Fruit fly (Drosophila melanogaster) whole organism, embryonic: ENCODE measurements around the gene Rtc1.

Experiments
- Bgb ChIP-seq: fragments of 200-800 bp; sonication (Bioruptor generic); IDR thresholded peaks from 2 replicates; pipeline ENCODE4 v1.3.6; 2022; ENCODE audit warnings: missing biosample characterization, missing genetic modification characterization; ENCODE audit not compliant: partially characterized antibody
- CG10147 ChIP-seq: fragments of 200-800 bp; sonication (Bioruptor generic); optimal IDR thresholded peaks from 2 replicates; lab custom pipeline; 2019; ENCODE audit warnings: missing biosample characterization, mild to moderate bottlenecking, missing genetic modification characterization, moderate library complexity
- CG10267 ChIP-seq: fragments of 200-800 bp; sonication (Bioruptor generic); optimal IDR thresholded peaks from 2 replicates; lab custom pipeline; 2018; ENCODE audit warnings: missing biosample characterization, mild to moderate bottlenecking, missing genetic modification characterization, moderate library complexity
- CG10321 ChIP-seq: fragments of 200-800 bp; sonication (Bioruptor generic); IDR thresholded peaks from 2 replicates; pipeline ENCODE4 v1.3.6; 2022; ENCODE audit warnings: missing biosample characterization, missing genetic modification characterization
- CG10979 ChIP-seq: fragments of 200-800 bp; sonication (Bioruptor generic); optimal IDR thresholded peaks from 2 replicates; lab custom pipeline; 2018; ENCODE audit warnings: missing biosample characterization, mild to moderate bottlenecking, missing genetic modification characterization, moderate library complexity
- CG16813 ChIP-seq: fragments of 200-800 bp; sonication (Bioruptor generic); IDR thresholded peaks from 3 replicates; pipeline ENCODE4 v1.3.6; 2022; ENCODE audit warnings: missing biosample characterization, missing genetic modification characterization; ENCODE audit not compliant: partially characterized antibody
- CG17802 ChIP-seq: fragments of 200-800 bp; sonication (Bioruptor generic); optimal IDR thresholded peaks from 2 replicates; lab custom pipeline; 2018; ENCODE audit warnings: missing biosample characterization, mild to moderate bottlenecking, missing genetic modification characterization, moderate library complexity
- CG1792 ChIP-seq: fragments of 200-800 bp; sonication (Bioruptor generic); optimal IDR thresholded peaks from 2 replicates; lab custom pipeline; 2016; ENCODE audit warnings: missing biosample characterization, missing genetic modification characterization
- CG2116 ChIP-seq: fragments of 200-800 bp; sonication (Bioruptor generic); optimal IDR thresholded peaks from 3 replicates; lab custom pipeline; 2018; ENCODE audit warnings: missing biosample characterization, mild to moderate bottlenecking, missing genetic modification characterization
- CG2199 ChIP-seq: fragments of 200-800 bp; sonication (Bioruptor generic); IDR thresholded peaks from 3 replicates; pipeline ENCODE4 v1.3.6; 2022; ENCODE audit warnings: missing biosample characterization, missing genetic modification characterization
- CG30403 ChIP-seq: fragments of 200-800 bp; sonication (Bioruptor generic); optimal IDR thresholded peaks from 3 replicates; lab custom pipeline; 2016; ENCODE audit warnings: missing biosample characterization, missing genetic modification characterization
- CG31365 ChIP-seq: fragments of 200-800 bp; sonication (Bioruptor generic); optimal IDR thresholded peaks from 2 replicates; lab custom pipeline; 2018; ENCODE audit warnings: missing biosample characterization, mild to moderate bottlenecking, missing genetic modification characterization
- CG31441 ChIP-seq: fragments of 200-800 bp; sonication (Bioruptor generic); IDR thresholded peaks from 2 replicates; pipeline ENCODE4 v1.3.6; 2022; ENCODE audit warnings: missing biosample characterization, missing genetic modification characterization
- CG33213 ChIP-seq: fragments of 200-800 bp; sonication (Bioruptor generic); optimal IDR thresholded peaks from 3 replicates; lab custom pipeline; 2016; ENCODE audit warnings: missing biosample characterization, missing genetic modification characterization
- CG3407 ChIP-seq: fragments of 200-800 bp; sonication (Bioruptor generic); optimal IDR thresholded peaks from 2 replicates; lab custom pipeline; 2018; ENCODE audit warnings: missing biosample characterization, mild to moderate bottlenecking, missing genetic modification characterization
- CG3838 ChIP-seq: fragments of 200-800 bp; sonication (Bioruptor generic); optimal IDR thresholded peaks from 3 replicates; lab custom pipeline; 2016; ENCODE audit warnings: missing biosample characterization, missing genetic modification characterization
- CG4404 ChIP-seq: fragments of 200-800 bp; sonication (Bioruptor generic); IDR thresholded peaks from 2 replicates; pipeline ENCODE4 v1.3.6; 2022; ENCODE audit warnings: missing biosample characterization, missing genetic modification characterization
- CG9727 ChIP-seq: fragments of 200-800 bp; sonication (Bioruptor generic); optimal IDR thresholded peaks from 3 replicates; lab custom pipeline; 2017; ENCODE audit warnings: missing biosample characterization, mild to moderate bottlenecking, missing genetic modification characterization
- CHES-1-like ChIP-seq: fragments of 200-800 bp; sonication (Bioruptor generic); optimal IDR thresholded peaks from 2 replicates; lab custom pipeline; 2016; ENCODE audit warnings: missing biosample characterization, missing genetic modification characterization
- CrebB ChIP-seq: fragments of 200-800 bp; sonication (Bioruptor generic); optimal IDR thresholded peaks from 3 replicates; lab custom pipeline; 2018; ENCODE audit warnings: missing biosample characterization, mild to moderate bottlenecking, missing genetic modification characterization
- Dll ChIP-seq: fragments of 200-800 bp; sonication (Bioruptor generic); IDR thresholded peaks from 4 replicates; pipeline ENCODE4 v1.3.6; 2022; ENCODE audit warnings: missing biosample characterization, missing genetic modification characterization; ENCODE audit not compliant: partially characterized antibody
- ERR ChIP-seq: fragments of 200-800 bp; sonication (Bioruptor generic); optimal IDR thresholded peaks from 2 replicates; lab custom pipeline; 2016; ENCODE audit warnings: missing biosample characterization, missing genetic modification characterization
- Ets97D ChIP-seq: fragments of 200-800 bp; sonication (Bioruptor generic); optimal IDR thresholded peaks from 3 replicates; lab custom pipeline; 2016; ENCODE audit warnings: missing biosample characterization, missing genetic modification characterization
- H2.0 ChIP-seq: fragments of 200-800 bp; sonication (Bioruptor generic); IDR thresholded peaks from 2 replicates; pipeline ENCODE4 v1.3.6; 2022; ENCODE audit warnings: missing biosample characterization, missing genetic modification characterization
- HLH4C ChIP-seq: fragments of 200-800 bp; sonication (Bioruptor generic); IDR thresholded peaks from 3 replicates; pipeline ENCODE4 v1.3.6; 2022; ENCODE audit warnings: missing biosample characterization, missing genetic modification characterization; ENCODE audit not compliant: partially characterized antibody
- Hand ChIP-seq: fragments of 200-800 bp; sonication (Bioruptor generic); optimal IDR thresholded peaks from 2 replicates; lab custom pipeline; 2017; ENCODE audit warnings: mild to moderate bottlenecking, missing biosample characterization, missing genetic modification reagents, missing genetic modification characterization
- Myb ChIP-seq: fragments of 200-800 bp; sonication (Bioruptor generic); optimal IDR thresholded peaks from 2 replicates; lab custom pipeline; 2016; ENCODE audit warnings: missing biosample characterization, missing genetic modification characterization
- NK7.1 ChIP-seq: fragments of 200-800 bp; sonication (Bioruptor generic); optimal IDR thresholded peaks from 3 replicates; lab custom pipeline; 2016; ENCODE audit warnings: missing biosample characterization, missing genetic modification characterization
- Nf-YA ChIP-seq: fragments of 200-800 bp; sonication (Bioruptor generic); IDR thresholded peaks from 2 replicates; pipeline ENCODE4 v1.3.6; 2022; ENCODE audit warnings: missing biosample characterization, missing genetic modification characterization
- Nf-YC ChIP-seq: fragments of 200-800 bp; optimal IDR thresholded peaks from 3 replicates; lab custom pipeline; 2019; ENCODE audit warnings: missing biosample characterization, mild to moderate bottlenecking, missing genetic modification characterization, moderate library complexity
- Scr ChIP-seq: fragments of 200-800 bp; sonication (Bioruptor generic); IDR thresholded peaks from 2 replicates; pipeline ENCODE4 v1.3.6; 2022; ENCODE audit warnings: missing biosample characterization, missing genetic modification characterization; ENCODE audit not compliant: partially characterized antibody
- Sry-β ChIP-seq: fragments of 200-800 bp; sonication (Bioruptor generic); optimal IDR thresholded peaks from 2 replicates; lab custom pipeline; 2018; ENCODE audit warnings: missing biosample characterization, mild to moderate bottlenecking, missing genetic modification characterization, moderate library complexity
- Sry-δ ChIP-seq: fragments of 200-800 bp; sonication (Bioruptor generic); optimal IDR thresholded peaks from 2 replicates; lab custom pipeline; 2016; ENCODE audit warnings: missing biosample characterization, missing genetic modification characterization
- amos ChIP-seq: fragments of 200-800 bp; sonication (Bioruptor generic); IDR thresholded peaks from 2 replicates; pipeline ENCODE4 v1.3.6; 2022; ENCODE audit warnings: missing biosample characterization, missing genetic modification characterization; ENCODE audit not compliant: partially characterized antibody
- ato ChIP-seq: fragments of 200-800 bp; sonication (Bioruptor generic); IDR thresholded peaks from 2 replicates; pipeline ENCODE4 v1.3.6; 2022; ENCODE audit warnings: missing biosample characterization, missing genetic modification characterization; ENCODE audit not compliant: partially characterized antibody
- cas ChIP-seq: fragments of 200-800 bp; sonication (Bioruptor generic); IDR thresholded peaks from 2 replicates; pipeline ENCODE4 v1.3.6; 2022; ENCODE audit warnings: missing biosample characterization, missing genetic modification characterization
- emc ChIP-seq: fragments of 200-800 bp; sonication (Bioruptor generic); optimal IDR thresholded peaks from 2 replicates; lab custom pipeline; 2016; ENCODE audit warnings: missing biosample characterization, missing genetic modification characterization
- fru ChIP-seq: fragments of >200 bp; optimal IDR thresholded peaks from 2 replicates; lab custom pipeline; 2017
- fu2 ChIP-seq: fragments of 200-800 bp; sonication (Bioruptor generic); optimal IDR thresholded peaks from 2 replicates; lab custom pipeline; 2016; ENCODE audit warnings: missing biosample characterization, missing genetic modification characterization
- gsb ChIP-seq: fragments of 200-800 bp; sonication (Bioruptor generic); IDR thresholded peaks from 2 replicates; pipeline ENCODE4 v1.3.6; 2022; ENCODE audit warnings: missing biosample characterization, missing genetic modification characterization
- lmd ChIP-seq: fragments of 200-800 bp; sonication (Bioruptor generic); IDR thresholded peaks from 2 replicates; pipeline ENCODE4 v1.3.6; 2022; ENCODE audit warnings: missing biosample characterization, missing genetic modification characterization
- luna ChIP-seq: fragments of 200-800 bp; sonication (Bioruptor generic); optimal IDR thresholded peaks from 2 replicates; lab custom pipeline; 2016; ENCODE audit warnings: missing biosample characterization, missing genetic modification characterization
- otp ChIP-seq: fragments of 200-800 bp; sonication (Bioruptor generic); IDR thresholded peaks from 3 replicates; pipeline ENCODE4, ENCODE4 v1.3.6; 2022; ENCODE audit warnings: missing biosample characterization, missing genetic modification characterization
- pfk ChIP-seq: fragments of 200-800 bp; sonication (Bioruptor generic); optimal IDR thresholded peaks from 2 replicates; lab custom pipeline; 2018; ENCODE audit warnings: missing biosample characterization, mild to moderate bottlenecking, missing genetic modification characterization, moderate library complexity
- pzg ChIP-seq: fragments of 200-800 bp; sonication (Bioruptor generic); optimal IDR thresholded peaks from 3 replicates; lab custom pipeline; 2018; ENCODE audit warnings: missing biosample characterization, mild to moderate bottlenecking, missing genetic modification characterization, moderate library complexity
- run ChIP-seq: fragments of 200-800 bp; sonication (Bioruptor generic); optimal IDR thresholded peaks from 3 replicates; lab custom pipeline; 2018; ENCODE audit warnings: missing biosample characterization, mild to moderate bottlenecking, missing genetic modification characterization
- slbo ChIP-seq: fragments of 200-800 bp; sonication (Bioruptor generic); IDR thresholded peaks from 2 replicates; pipeline ENCODE4 v1.3.6; 2022; ENCODE audit warnings: missing biosample characterization, missing genetic modification characterization
- unc-4 ChIP-seq: fragments of 200-800 bp; sonication (Bioruptor generic); IDR thresholded peaks from 2 replicates; pipeline ENCODE4 v1.3.6; 2022; ENCODE audit warnings: missing biosample characterization, missing genetic modification characterization; ENCODE audit not compliant: partially characterized antibody
- usp ChIP-seq: fragments of >200 bp; optimal IDR thresholded peaks from 2 replicates; lab custom pipeline; 2017; ENCODE audit warnings: missing biosample characterization, missing genetic modification characterization
- vnd ChIP-seq: fragments of 200-800 bp; sonication (Bioruptor generic); IDR thresholded peaks from 3 replicates; pipeline ENCODE4 v1.3.6; 2022; ENCODE audit warnings: missing biosample characterization, missing genetic modification characterization; ENCODE audit not compliant: partially characterized antibody
- wdn ChIP-seq: fragments of 200-800 bp; sonication (Bioruptor generic); IDR thresholded peaks from 2 replicates; pipeline ENCODE4 v1.3.6; 2022; ENCODE audit warnings: missing biosample characterization, missing genetic modification characterization

Gene Rtc1

DNA sequence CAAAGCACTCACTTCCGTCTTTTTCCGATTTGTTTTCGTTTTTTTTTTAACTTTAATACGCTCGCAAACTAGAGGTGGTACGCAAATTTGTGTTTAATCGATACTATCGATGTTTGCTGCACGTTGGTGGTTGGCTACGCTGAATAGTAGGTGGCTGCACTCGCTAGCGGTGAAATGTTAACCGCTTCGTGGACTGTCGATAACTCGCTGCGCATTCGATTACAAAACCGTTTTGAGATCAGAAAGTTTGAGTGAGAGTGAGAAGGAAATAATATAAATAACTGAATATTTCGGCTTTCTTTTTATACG, 20.9 kb upstream of the Rtc1 start, which contains the start of gene g (continued):
- no peak for TF ChIP-seq CG9727 (GFP tag; lab: Kevin White, UChicago)
- no peak for TF ChIP-seq luna (GFP tag; lab: Kevin White, UChicago)
- no peak for TF ChIP-seq CG31365 (tag; lab: Kevin White, UChicago)
- no peak for TF ChIP-seq CG3407 (GFP tag; lab: Kevin White, UChicago)
- no peak for TF ChIP-seq lmd (GFP tag; lab: Robert Waterston, UW)
- TF ChIP-seq pzg = peak; percentile 89
- TF ChIP-seq CG10321 (GFP tag; lab: Robert Waterston, UW) = no peak
- no peak for TF ChIP-seq CrebB (tag; lab: Kevin White, UChicago)
- TF ChIP-seq H2.0 (GFP tag; lab: Robert Waterston, UW) = no peak
- TF ChIP-seq HLH4C (GFP tag; lab: Robert Waterston, UW) = peak; percentile 84
- peak; percentile 95 for TF ChIP-seq Bgb (GFP tag; lab: Robert Waterston, UW)
- no peak for TF ChIP-seq CG1792 (GFP tag; lab: Kevin White, UChicago)
- no peak for TF ChIP-seq CG3838 (GFP tag; lab: Kevin White, UChicago)
- TF ChIP-seq Scr = peak; percentile 88
- TF ChIP-seq CG10267 (tag; lab: Kevin White, UChicago) = peak; percentile 7
- no peak for TF ChIP-seq otp (GFP tag; lab: Robert Waterston, UW)
- TF ChIP-seq cas (GFP tag; lab: Robert Waterston, UW) = no peak
- no peak for TF ChIP-seq pfk (GFP tag; lab: Kevin White, UChicago)
- no peak for TF ChIP-seq CG10979 (tag; lab: Kevin White, UChicago)
- peak; percentile 8 for TF ChIP-seq ERR (GFP tag; lab: Kevin White, UChicago)
- peak; percentile 77 for TF ChIP-seq vnd (GFP tag; lab: Robert Waterston, UW)
- peak; percentile 22; the same call in 1 of the 2 replicates for TF ChIP-seq slbo
- TF ChIP-seq CG17802 (tag; lab: Kevin White, UChicago) = no peak
- TF ChIP-seq CHES-1-like = peak; percentile 46
- no peak for TF ChIP-seq Hand (GFP tag; lab: Kevin White, UChicago)
- no peak for TF ChIP-seq Nf-YC (tag; lab: Kevin White, UChicago)
- TF ChIP-seq fru (lab: Kevin White, UChicago) = no peak
- TF ChIP-seq Ets97D = peak; percentile 83
- TF ChIP-seq CG2116 (GFP tag; lab: Kevin White, UChicago) = peak; percentile 65
- TF ChIP-seq CG31441 = no peak
- no peak for TF ChIP-seq CG10147 (GFP tag; lab: Kevin White, UChicago)
- TF ChIP-seq usp (GFP tag; lab: Kevin White, UChicago) = no peak
- TF ChIP-seq amos (GFP tag; lab: Robert Waterston, UW) = peak; percentile 94
- TF ChIP-seq gsb (GFP tag; lab: Robert Waterston, UW) = no peak
- no peak for TF ChIP-seq CG2199 (GFP tag; lab: Robert Waterston, UW)
- peak; percentile 22 for TF ChIP-seq CG33213 (GFP tag; lab: Kevin White, UChicago)
- no peak for TF ChIP-seq fu2 (GFP tag; lab: Kevin White, UChicago)

DNA sequence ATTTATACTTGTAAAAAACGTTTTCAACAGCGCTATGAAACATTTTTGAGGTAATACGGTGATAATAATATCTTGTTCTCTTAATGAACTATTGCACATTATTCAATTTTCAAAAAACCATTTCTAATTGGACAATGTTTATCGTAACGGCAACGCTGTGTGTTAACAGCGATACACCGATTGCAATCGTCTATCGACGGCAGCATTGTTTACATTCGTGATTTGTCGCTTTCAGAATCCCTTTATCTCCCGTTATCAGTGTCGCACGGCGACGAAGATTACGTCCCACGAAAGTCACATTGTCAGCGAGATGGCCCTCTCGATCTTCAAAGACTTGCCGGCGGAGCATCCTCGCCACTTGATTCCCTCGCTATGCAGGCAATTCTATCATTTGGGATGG, 19.0 kb upstream of the Rtc1 start, which contains the start of gene CG11134:
Gene CG11134 (plus strand): TSS at position 4 of the 400 bp plus-strand sequence.
- TF ChIP-seq CG2116 (GFP tag; lab: Kevin White, UChicago) (peak; percentile 84), unc-4 (GFP tag; lab: Robert Waterston, UW) (0 out of 2 replicates have a peak, but pooled peaks have one; percentile 26), CG4404 (GFP tag; lab: Robert Waterston, UW) (no peak), Nf-YA (no peak), CG9727 (GFP tag; lab: Kevin White, UChicago) (no peak), amos (GFP tag; lab: Robert Waterston, UW) (peak; percentile 44; the same call in 1 of the 2 replicates), NK7.1 (GFP tag; lab: Kevin White, UChicago) (no peak), CG16813 (GFP tag; lab: Robert Waterston, UW) (peak; percentile 47; the same call in 1 of the 3 replicates), wdn (no peak), Sry-β (GFP tag; lab: Kevin White, UChicago) (no peak), ato (0 out of 2 replicates have a peak, but pooled peaks have one; percentile 23), emc (GFP tag; lab: Kevin White, UChicago) (no peak), run (tag; lab: Kevin White, UChicago) (no peak), Myb (GFP tag; lab: Kevin White, UChicago) (peak; percentile 61), Dll (GFP tag; lab: Robert Waterston, UW) (0 out of 4 replicates have a peak, but pooled peaks have one; percentile 51), CG30403 (GFP tag; lab: Kevin White, UChicago) (no peak), lmd (GFP tag; lab: Robert Waterston, UW) (no peak), Sry-δ (GFP tag; lab: Kevin White, UChicago) (peak; percentile 33)
